Worm (Caenorhabditis elegans): ENCODE measurements around the gene H09F14.1.

ce11 chrV:10580638-10581037 is 34.8 kb downstream of the H09F14.1 start:
- TF ChIP-seq B0035.1 (tag; optimal IDR thresholded peaks at IDR 0.05) (no peak), B0336.3 (GFP tag; IDR thresholded peaks at IDR 0.05) (no peak), unc-62 (GFP tag; optimal IDR thresholded peaks at IDR 0.05) (no peak), sea-2 (GFP tag; IDR thresholded peaks at IDR 0.05) (no peak), Y67H2A.10 (GFP tag; conservative IDR thresholded peaks at IDR 0.05) (no peak), snpc-4 (GFP tag; optimal IDR thresholded peaks at IDR 0.05) (no peak), snpc-4 (tag; optimal IDR thresholded peaks at IDR 0.05) (no peak), let-607 (tag; optimal IDR thresholded peaks at IDR 0.05) (no peak), bed-2 (GFP tag; IDR thresholded peaks at IDR 0.05) (no peak), nfyb-1 (GFP tag; IDR thresholded peaks at IDR 0.05) (no peak), C06A6.2 (GFP tag; conservative IDR thresholded peaks at IDR 0.05) (no peak), pha-4 (tag; optimal IDR thresholded peaks at IDR 0.05) (no peak), Y56A3A.18 (GFP tag; IDR thresholded peaks at IDR 0.05) (no peak), ztf-26 (tag; optimal IDR thresholded peaks at IDR 0.05) (no peak)
